Fruit fly (Drosophila melanogaster): ENCODE data around the gene CG3222.

DNA sequence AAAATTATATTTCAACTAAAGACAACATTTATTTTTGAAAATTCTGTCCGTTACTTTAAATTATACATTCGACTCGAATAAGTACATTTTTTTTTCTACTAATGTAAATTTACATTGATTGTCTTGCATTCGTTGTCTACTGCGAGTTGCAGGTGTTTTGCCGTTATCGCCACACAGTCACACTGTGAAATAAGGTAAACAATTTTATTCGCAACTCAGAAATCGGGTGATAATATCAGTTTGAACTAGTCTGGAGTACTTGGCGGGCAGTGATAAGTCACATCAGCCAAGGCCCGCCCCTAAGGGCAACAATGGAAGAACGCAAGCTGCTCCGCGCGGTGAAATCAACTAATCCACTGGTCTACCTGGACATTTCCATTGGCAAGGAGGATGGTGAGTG, 31.1 kb downstream of the CG3222 start:
- no peak for TF ChIP-seq Sin3A (optimal IDR thresholded peaks at IDR 0.05)
- no peak for TF ChIP-seq h (optimal IDR thresholded peaks at IDR 0.05)
- no peak for TF ChIP-seq psq (optimal IDR thresholded peaks at IDR 0.05)
- no peak for TF ChIP-seq Myc (optimal IDR thresholded peaks at IDR 0.05)
- TF ChIP-seq insv (optimal IDR thresholded peaks at IDR 0.05), result no peak
